Fruit fly (Drosophila melanogaster) whole organism, prepupa: ENCODE data around the gene CtsL3.

ENCODE experiments used
- CG11902 ChIP-seq: fragments of 200-800 bp; sonication (Bioruptor generic); optimal IDR thresholded peaks from 3 replicates; lab custom pipeline; 2016; ENCODE audit warnings: missing biosample characterization, missing genetic modification characterization
- CG16779 ChIP-seq: fragments of 200-800 bp; sonication (Bioruptor generic); optimal IDR thresholded peaks from 3 replicates; lab custom pipeline; 2017; ENCODE audit warnings: missing biosample characterization, mild to moderate bottlenecking, missing genetic modification characterization
- CG4318 ChIP-seq: fragments of 200-800 bp; sonication (Bioruptor generic); optimal IDR thresholded peaks from 3 replicates; lab custom pipeline; 2017; ENCODE audit warnings: missing biosample characterization, mild to moderate bottlenecking, missing genetic modification characterization
- CG7368 ChIP-seq: fragments of 200-800 bp; sonication (Bioruptor generic); optimal IDR thresholded peaks from 3 replicates; lab custom pipeline; 2016; ENCODE audit warnings: missing biosample characterization, missing genetic modification characterization
- CG8319 ChIP-seq: fragments of 200-800 bp; sonication (Bioruptor generic); optimal IDR thresholded peaks from 3 replicates; lab custom pipeline; 2016; ENCODE audit warnings: missing biosample characterization, missing genetic modification characterization
- CG8632 ChIP-seq: fragments of 200-800 bp; sonication (Bioruptor generic); optimal IDR thresholded peaks from 3 replicates; lab custom pipeline; 2016; ENCODE audit warnings: missing biosample characterization, missing genetic modification characterization
- CG9139 ChIP-seq: fragments of 200-800 bp; sonication (Bioruptor generic); optimal IDR thresholded peaks from 3 replicates; lab custom pipeline; 2017; ENCODE audit warnings: missing biosample characterization, mild to moderate bottlenecking, missing genetic modification characterization
- Eip93F ChIP-seq: fragments of 200-800 bp; sonication (Bioruptor generic); optimal IDR thresholded peaks from 2 replicates; lab custom pipeline; 2016; ENCODE audit warnings: missing biosample characterization, mild to moderate bottlenecking, missing genetic modification characterization
- Hr38 ChIP-seq: sonication (Bioruptor generic); optimal IDR thresholded peaks from 2 replicates; lab custom pipeline; 2016; ENCODE audit warnings: missing biosample characterization, missing genetic modification characterization
- Met ChIP-seq: fragments of 200-800 bp; sonication (Bioruptor generic); optimal IDR thresholded peaks from 3 replicates; lab custom pipeline; 2016; ENCODE audit warnings: missing biosample characterization, missing genetic modification characterization
- OdsH ChIP-seq: fragments of 200-800 bp; sonication (Bioruptor generic); optimal IDR thresholded peaks from 3 replicates; lab custom pipeline; 2016; ENCODE audit warnings: missing biosample characterization, missing genetic modification characterization
- Sox15 ChIP-seq: fragments of 200-800 bp; sonication (Bioruptor generic); optimal IDR thresholded peaks from 3 replicates; lab custom pipeline; 2016; ENCODE audit warnings: missing biosample characterization, missing genetic modification characterization
- esn ChIP-seq: fragments of 200-800 bp; sonication (Bioruptor generic); optimal IDR thresholded peaks from 2 replicates; lab custom pipeline; 2016; ENCODE audit warnings: missing biosample characterization, mild to moderate bottlenecking, missing genetic modification characterization, moderate library complexity
- spab ChIP-seq: fragments of 200-800 bp; sonication (Bioruptor generic); optimal IDR thresholded peaks from 2 replicates; lab custom pipeline; 2017; ENCODE audit warnings: missing biosample characterization, mild to moderate bottlenecking, missing genetic modification characterization, missing genetic modification reagents

dm6 chr3R:5976717-5977116 lies 50.3 kb downstream of the CtsL3 start, which contains the start of gene Obp83b:
- TF ChIP-seq CG11902 (GFP tag; lab: Kevin White, UChicago) (no peak), Hr38 (GFP tag; lab: Kevin White, UChicago) (no peak), CG8632 (GFP tag; lab: Kevin White, UChicago) (no peak), OdsH (GFP tag; lab: Kevin White, UChicago) (no peak), CG16779 (tag; lab: Kevin White, UChicago) (no peak), spab (GFP tag; lab: Kevin White, UChicago) (no peak), CG4318 (GFP tag; lab: Kevin White, UChicago) (no peak), Met (no peak), CG9139 (GFP tag; lab: Kevin White, UChicago) (no peak), CG8319 (GFP tag; lab: Kevin White, UChicago) (no peak), CG7368 (GFP tag; lab: Kevin White, UChicago) (no peak), esn (GFP tag; lab: Kevin White, UChicago) (no peak), Eip93F (GFP tag; lab: Kevin White, UChicago) (no peak), Sox15 (GFP tag; lab: Kevin White, UChicago) (no peak)
